Worm (Caenorhabditis elegans) whole organism, early embryonic: Measurements from ENCODE around the gene F41E6.12.

Source experiments
- ama-1 ChIP-seq: fragments of 150-350 bp; optimal IDR thresholded peaks from 2 replicates; lab custom pipeline; 2014
- ets-7 ChIP-seq: sonication (generic microtip); optimal IDR thresholded peaks from 2 replicates; lab custom pipeline; 2016; ENCODE audit warnings: missing genotype, missing genetic modification characterization, missing compliant biosample characterization
- hmg-4 ChIP-seq: fragments of 200-800 bp; sonication (Bioruptor generic); optimal IDR thresholded peaks from 2 replicates; lab custom pipeline; 2018; ENCODE audit warnings: mild to moderate bottlenecking, missing genetic modification characterization, missing compliant biosample characterization
- hnd-1 ChIP-seq: sonication (generic microtip); optimal IDR thresholded peaks from 2 replicates; lab custom pipeline; 2016; ENCODE audit warnings: missing genetic modification characterization, missing compliant biosample characterization

DNA sequence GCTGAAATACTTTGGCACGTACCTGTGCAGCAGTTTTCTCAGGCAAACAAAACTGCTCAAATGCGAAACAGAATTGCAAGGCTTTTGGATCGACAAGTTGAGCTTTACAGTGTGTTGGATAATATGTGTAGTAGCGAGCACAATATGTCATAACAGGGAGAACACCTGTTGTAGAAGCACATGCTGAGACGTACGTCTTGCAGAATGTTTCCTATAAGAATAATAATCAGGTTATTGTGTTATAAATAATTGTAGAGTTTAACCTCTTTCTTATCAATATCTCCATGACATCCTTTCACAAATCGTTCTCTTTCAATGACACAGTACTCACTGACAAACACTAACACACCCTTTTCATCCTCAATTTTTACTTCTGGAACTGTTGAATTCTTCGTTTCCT is 1.3 kb downstream of the F41E6.12 start:
- TF ChIP-seq ama-1 (no peak), hmg-4 (GFP tag; lab: Kevin White, UChicago) (no peak), ets-7 (tag; lab: Kevin White, UChicago) (no peak), hnd-1 (tag; lab: Kevin White, UChicago) (no peak)
